Worm (Caenorhabditis elegans): ENCODE data around the gene dpr-1.

DNA sequence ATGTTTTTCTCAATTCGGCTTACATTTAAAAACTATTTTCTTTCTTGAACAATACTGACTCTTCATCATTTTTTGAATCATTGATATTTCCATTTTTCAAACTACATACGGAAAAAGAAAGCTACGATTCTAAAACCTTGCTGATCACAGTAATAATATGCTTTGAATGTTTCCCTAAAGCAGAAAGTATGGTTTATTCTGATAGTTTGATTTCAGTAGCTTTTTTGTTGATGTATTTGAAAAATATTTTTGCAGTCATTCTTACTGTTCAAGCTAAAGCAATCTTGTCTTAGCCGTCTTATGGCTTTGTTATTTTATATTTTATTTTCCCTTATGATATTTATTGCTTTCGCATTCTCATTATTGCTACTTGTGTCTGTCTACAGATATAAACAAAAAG is 12.5 kb downstream of the dpr-1 start, which contains the start of gene srxa-13:
- TF ChIP-seq sptf-1 (tag; optimal IDR thresholded peaks at IDR 0.05) (no peak), nhr-12 (tag; optimal IDR thresholded peaks at IDR 0.05) (no peak), pha-4 (tag; optimal IDR thresholded peaks at IDR 0.05) (no peak), mls-2 (tag; optimal IDR thresholded peaks at IDR 0.05) (no peak), drap-1 (GFP tag; optimal IDR thresholded peaks at IDR 0.05) (no peak), unc-62 (GFP tag; optimal IDR thresholded peaks at IDR 0.05) (no peak), blmp-1 (tag; optimal IDR thresholded peaks at IDR 0.05) (no peak), ztf-11 (tag; optimal IDR thresholded peaks at IDR 0.05) (no peak), unc-39 (tag; optimal IDR thresholded peaks at IDR 0.05) (no peak), elt-3 (tag; optimal IDR thresholded peaks at IDR 0.05) (no peak), lin-13 (tag; optimal IDR thresholded peaks at IDR 0.05) (no peak), nhr-76 (tag; optimal IDR thresholded peaks at IDR 0.05) (no peak), mep-1 (tag; optimal IDR thresholded peaks at IDR 0.05) (no peak), snpc-4 (tag; optimal IDR thresholded peaks at IDR 0.05) (no peak)
